Fruit fly (Drosophila melanogaster) whole organism, pupa: Measurements from ENCODE around the gene D2hgdh.

Experiments used
- CG14655 ChIP-seq: fragments of 200-800 bp; sonication (Bioruptor generic); optimal IDR thresholded peaks from 3 replicates; lab custom pipeline; 2017; ENCODE audit warnings: mild to moderate bottlenecking, missing biosample characterization, missing genetic modification reagents, missing genetic modification characterization
- CG15710 ChIP-seq: fragments of 200-800 bp; sonication (Bioruptor generic); optimal IDR thresholded peaks from 2 replicates; lab custom pipeline; 2018; ENCODE audit warnings: missing biosample characterization, mild to moderate bottlenecking, missing genetic modification characterization, moderate library complexity
- CG17806 ChIP-seq: fragments of 200-800 bp; sonication (Bioruptor generic); optimal IDR thresholded peaks from 2 replicates; lab custom pipeline; 2018; ENCODE audit warnings: missing biosample characterization, mild to moderate bottlenecking, missing genetic modification characterization, moderate library complexity
- CG8159 ChIP-seq: fragments of 200-800 bp; sonication (Bioruptor generic); optimal IDR thresholded peaks from 3 replicates; lab custom pipeline; 2018; ENCODE audit warnings: missing biosample characterization, mild to moderate bottlenecking, missing genetic modification characterization, moderate library complexity
- CG9948 ChIP-seq: fragments of 200-800 bp; sonication (Bioruptor generic); optimal IDR thresholded peaks from 2 replicates; lab custom pipeline; 2018; ENCODE audit warnings: missing biosample characterization, mild to moderate bottlenecking, missing genetic modification characterization, moderate library complexity

dm6 chrX:2165394-2165793 lies 24.1 kb downstream of the D2hgdh start:
- TF ChIP-seq CG17806 (tag; lab: Kevin White, UChicago), result no peak
- TF ChIP-seq CG14655 (GFP tag; lab: Kevin White, UChicago), result no peak
- no peak for TF ChIP-seq CG15710 (tag; lab: Kevin White, UChicago)
- TF ChIP-seq CG9948 (tag; lab: Kevin White, UChicago), result no peak
- TF ChIP-seq CG8159, result no peak
